Fruit fly (Drosophila melanogaster): ENCODE measurements around the gene Chsy.

Chsy gene

DNA sequence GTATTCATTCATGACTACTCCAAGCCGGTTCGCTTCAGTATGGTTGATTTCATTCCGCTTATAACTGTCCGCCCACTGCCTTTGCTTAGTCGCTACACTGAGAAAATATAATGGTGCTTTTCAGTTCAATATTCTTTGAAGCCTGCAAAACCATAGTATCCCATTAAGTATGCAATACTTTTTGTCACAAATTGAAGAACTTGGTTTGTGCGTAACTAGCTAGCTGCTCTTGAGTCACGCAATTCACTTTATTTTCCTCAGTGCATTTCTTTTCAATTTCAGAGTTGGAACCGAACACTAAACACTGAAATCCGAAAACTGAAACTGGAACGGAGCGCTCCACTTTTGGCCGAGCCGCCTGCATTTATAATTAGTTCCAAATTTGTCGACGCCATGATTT is 6.4 kb upstream of the Chsy start (continued):
- TF ChIP-seq Antp (GFP tag; optimal IDR thresholded peaks at IDR 0.05) (peak; percentile 54), sr (GFP tag; IDR thresholded peaks at IDR 0.05) (no peak), CG16813 (GFP tag; IDR thresholded peaks at IDR 0.05; ENCODE audit: partially characterized antibody) (no peak), fd64A (GFP tag; optimal IDR thresholded peaks at IDR 0.05) (no peak), unpg (GFP tag; optimal IDR thresholded peaks at IDR 0.05) (peak; percentile 68), dati (GFP tag; IDR thresholded peaks at IDR 0.05) (no peak), Max (GFP tag; optimal IDR thresholded peaks at IDR 0.05) (peak; percentile 11), CG34422 (GFP tag; IDR thresholded peaks at IDR 0.05) (0 out of 3 replicates have a peak, but pooled peaks have one; percentile 24), sqz (GFP tag; optimal IDR thresholded peaks at IDR 0.05) (no peak), nom (GFP tag; optimal IDR thresholded peaks at IDR 0.05) (no peak), CG4424 (GFP tag; optimal IDR thresholded peaks at IDR 0.05) (peak; percentile 52), NFAT (GFP tag; IDR thresholded peaks at IDR 0.05) (peak; percentile 58; the same call in 1 of the 2 replicates), stc (GFP tag; IDR thresholded peaks at IDR 0.05) (peak; percentile 62), CrebB (tag; optimal IDR thresholded peaks at IDR 0.05) (no peak), CG17612 (GFP tag; IDR thresholded peaks at IDR 0.05) (no peak), Oli (tag; optimal IDR thresholded peaks at IDR 0.05) (peak; percentile 67), CG12155 (GFP tag; optimal IDR thresholded peaks at IDR 0.05) (peak; percentile 25), CG1792 (GFP tag; optimal IDR thresholded peaks at IDR 0.05) (no peak), lbe (GFP tag; optimal IDR thresholded peaks at IDR 0.05) (no peak), Ets97D (GFP tag; optimal IDR thresholded peaks at IDR 0.05) (peak; percentile 7), CG2199 (GFP tag; IDR thresholded peaks at IDR 0.05) (no peak), hth (optimal IDR thresholded peaks at IDR 0.05) (no peak), mld (GFP tag; IDR thresholded peaks at IDR 0.05; ENCODE audit: partially characterized antibody) (no peak), ash1 (GFP tag; optimal IDR thresholded peaks at IDR 0.05) (no peak), Sin3A (optimal IDR thresholded peaks at IDR 0.05) (no peak), prd (optimal IDR thresholded peaks at IDR 0.05) (no peak), prd (GFP tag; IDR thresholded peaks at IDR 0.05) (peak; percentile 64), CG42726 (GFP tag; IDR thresholded peaks at IDR 0.05; ENCODE audit: partially characterized antibody) (no peak), disco-r (GFP tag; optimal IDR thresholded peaks at IDR 0.05) (no peak), CG11247 (GFP tag; IDR thresholded peaks at IDR 0.05) (0 out of 2 replicates have a peak, but pooled peaks have one; percentile 39), grau (tag; optimal IDR thresholded peaks at IDR 0.05) (peak; percentile 68), sens (GFP tag) (peak; percentile 79), gro (GFP tag; optimal IDR thresholded peaks at IDR 0.05) (peak; percentile 44), MESR4 (GFP tag; optimal IDR thresholded peaks at IDR 0.05) (no peak), fd102C (GFP tag; optimal IDR thresholded peaks at IDR 0.05) (no peak), CG12942 (GFP tag; optimal IDR thresholded peaks at IDR 0.05) (peak; percentile 42), her (GFP tag; optimal IDR thresholded peaks at IDR 0.05) (peak; percentile 41), shn (GFP tag; optimal IDR thresholded peaks at IDR 0.05) (peak; percentile 26), Sry-δ (GFP tag; optimal IDR thresholded peaks at IDR 0.05) (no peak), HmgD (GFP tag; optimal IDR thresholded peaks at IDR 0.05) (no peak), lola (GFP tag; optimal IDR thresholded peaks at IDR 0.05) (no peak), ewg (GFP tag; optimal IDR thresholded peaks at IDR 0.05) (peak; percentile 19), CG5245 (GFP tag; optimal IDR thresholded peaks at IDR 0.05) (peak; percentile 22), caup (GFP tag; optimal IDR thresholded peaks at IDR 0.05; ENCODE audit: severe bottlenecking) (peak; percentile 36), rib (GFP tag; IDR thresholded peaks at IDR 0.05) (no peak), CG13624 (GFP tag; optimal IDR thresholded peaks at IDR 0.05) (peak; percentile 53), cad (GFP tag; optimal IDR thresholded peaks at IDR 0.05) (no peak), CG2889 (GFP tag; IDR thresholded peaks at IDR 0.05) (peak; percentile 48; the same call in 1 of the 3 replicates), CG31224 (GFP tag; IDR thresholded peaks at IDR 0.05) (peak; percentile 58), ab (GFP tag; optimal IDR thresholded peaks at IDR 0.05) (no peak), lmd (GFP tag; IDR thresholded peaks at IDR 0.05) (peak; percentile 66), inv (GFP tag; IDR thresholded peaks at IDR 0.05; ENCODE audit: partially characterized antibody) (no peak)

All from whole organism, embryonic.